Worm (Caenorhabditis elegans) whole organism, early embryonic: ENCODE results near the gene Y46G5A.34.

Experiments
- B0310.2 ChIP-seq: sonication (generic microtip); optimal IDR thresholded peaks from 2 replicates; lab custom pipeline; 2016; ENCODE audit warnings: mild to moderate bottlenecking, missing genetic modification characterization, missing compliant biosample characterization
- aly-1 ChIP-seq: sonication (generic microtip); optimal IDR thresholded peaks from 2 replicates; lab custom pipeline; 2016; ENCODE audit warnings: missing genetic modification characterization, missing compliant biosample characterization
- ama-1 ChIP-seq: fragments of 150-350 bp; optimal IDR thresholded peaks from 2 replicates; lab custom pipeline; 2014
- ceh-13 ChIP-seq: fragments of 200-800 bp; sonication (Bioruptor generic); optimal IDR thresholded peaks from 2 replicates; lab custom pipeline; 2018; ENCODE audit warnings: mild to moderate bottlenecking, missing genetic modification characterization, missing compliant biosample characterization
- ceh-36 ChIP-seq: sonication (generic microtip); optimal IDR thresholded peaks from 2 replicates; lab custom pipeline; 2016; ENCODE audit warnings: missing genetic modification characterization, inconsistent platforms, missing compliant biosample characterization
- hmbx-1 ChIP-seq: sonication (generic microtip); optimal IDR thresholded peaks from 2 replicates; lab custom pipeline; 2016; ENCODE audit warnings: mild to moderate bottlenecking, missing genetic modification characterization, missing compliant biosample characterization
- hmg-4 ChIP-seq: fragments of 200-800 bp; sonication (Bioruptor generic); optimal IDR thresholded peaks from 2 replicates; lab custom pipeline; 2018; ENCODE audit warnings: mild to moderate bottlenecking, missing genetic modification characterization, missing compliant biosample characterization
- hnd-1 ChIP-seq: sonication (generic microtip); optimal IDR thresholded peaks from 2 replicates; lab custom pipeline; 2016; ENCODE audit warnings: missing genetic modification characterization, missing compliant biosample characterization
- scrt-1 ChIP-seq: fragments of 200-800 bp; sonication (Bioruptor generic); IDR thresholded peaks from 2 replicates; pipeline ENCODE4 v1.3.6; 2022; ENCODE audit warnings: missing genetic modification characterization, missing compliant biosample characterization
- sea-1 ChIP-seq: fragments of 200-800 bp; sonication (Bioruptor generic); conservative IDR thresholded peaks from 2 replicates; pipeline ENCODE4 v1.3.6; 2022; ENCODE audit warnings: missing genetic modification characterization, missing compliant biosample characterization
- tbx-37 ChIP-seq: fragments of 200-800 bp; sonication (Bioruptor generic); conservative IDR thresholded peaks from 2 replicates; pipeline ENCODE4 v1.3.6; 2022; ENCODE audit warnings: missing genetic modification reagents, missing genetic modification characterization, missing compliant biosample characterization
- tra-4 ChIP-seq: sonication (generic microtip); optimal IDR thresholded peaks from 2 replicates; lab custom pipeline; 2017; ENCODE audit warnings: missing genetic modification characterization, missing compliant biosample characterization

ce11 chrII:12813253-12813652 lies 36.8 kb downstream of the Y46G5A.34 start:
- TF ChIP-seq hmbx-1 (tag; lab: Kevin White, UChicago) (no peak), hnd-1 (no peak), ama-1 (no peak), ceh-36 (no peak), B0310.2 (tag; lab: Kevin White, UChicago) (no peak), sea-1 (GFP tag; lab: Robert Waterston, UW) (no peak), hmg-4 (GFP tag; lab: Kevin White, UChicago) (no peak), tbx-37 (GFP tag; lab: Robert Waterston, UW) (no peak), tra-4 (tag; lab: Kevin White, UChicago) (no peak), ceh-13 (no peak), aly-1 (no peak), scrt-1 (GFP tag; lab: Robert Waterston, UW) (no peak)
